Fruit fly (Drosophila melanogaster) whole organism, embryonic: Measurements from ENCODE around the gene CG9928.

Source experiments
- B-H2 ChIP-seq: fragments of 200-800 bp; sonication (Bioruptor generic); optimal IDR thresholded peaks from 2 replicates; lab custom pipeline; 2018; ENCODE audit warnings: missing biosample characterization, mild to moderate bottlenecking, missing genetic modification characterization
- CG11085 ChIP-seq: fragments of 200-800 bp; sonication (Bioruptor generic); IDR thresholded peaks from 2 replicates; pipeline ENCODE4 v1.3.6; 2022; ENCODE audit warnings: missing biosample characterization, missing genetic modification characterization
- CG1233 ChIP-seq: fragments of 200-800 bp; sonication (Bioruptor generic); optimal IDR thresholded peaks from 4 replicates; lab custom pipeline; 2018; ENCODE audit warnings: missing biosample characterization, mild to moderate bottlenecking, missing genetic modification characterization
- CG12659 ChIP-seq: fragments of 200-800 bp; sonication (Bioruptor generic); optimal IDR thresholded peaks from 3 replicates; lab custom pipeline; 2017; ENCODE audit warnings: mild to moderate bottlenecking, missing biosample characterization, missing genetic modification reagents, missing genetic modification characterization
- CG1529 ChIP-seq: fragments of 200-800 bp; sonication (Bioruptor generic); optimal IDR thresholded peaks from 3 replicates; lab custom pipeline; 2018; ENCODE audit warnings: missing biosample characterization, missing genetic modification characterization
- CG1647 ChIP-seq: fragments of 200-800 bp; sonication (Bioruptor generic); optimal IDR thresholded peaks from 3 replicates; lab custom pipeline; 2016; ENCODE audit warnings: missing biosample characterization, missing genetic modification characterization
- CG16779 ChIP-seq: fragments of 200-800 bp; sonication (Bioruptor generic); IDR thresholded peaks from 2 replicates; pipeline ENCODE4 v1.3.6; 2022; ENCODE audit warnings: missing biosample characterization, missing genetic modification characterization
- CG16815 ChIP-seq: fragments of 200-800 bp; sonication (Bioruptor generic); optimal IDR thresholded peaks from 3 replicates; lab custom pipeline; 2017; ENCODE audit warnings: missing biosample characterization, mild to moderate bottlenecking, missing genetic modification characterization
- CG2199 ChIP-seq: fragments of 200-800 bp; sonication (Bioruptor generic); IDR thresholded peaks from 3 replicates; pipeline ENCODE4 v1.3.6; 2022; ENCODE audit warnings: missing biosample characterization, missing genetic modification characterization
- CG2202 ChIP-seq: fragments of 200-800 bp; sonication (Bioruptor generic); optimal IDR thresholded peaks from 2 replicates; lab custom pipeline; 2018; ENCODE audit warnings: missing biosample characterization, mild to moderate bottlenecking, missing genetic modification characterization
- CG30431 ChIP-seq: fragments of 200-800 bp; sonication (Bioruptor generic); optimal IDR thresholded peaks from 2 replicates; lab custom pipeline; 2017; ENCODE audit warnings: missing biosample characterization, missing genetic modification characterization
- CG31388 ChIP-seq: fragments of 200-800 bp; sonication (Bioruptor generic); optimal IDR thresholded peaks from 2 replicates; lab custom pipeline; 2016; ENCODE audit warnings: missing biosample characterization, missing genetic modification characterization
- CG32532 ChIP-seq: fragments of 200-800 bp; sonication (Bioruptor generic); IDR thresholded peaks from 2 replicates; pipeline ENCODE4 v1.3.6; 2022; ENCODE audit warnings: missing biosample characterization, missing genetic modification characterization
- CG43689 ChIP-seq: fragments of 200-800 bp; sonication (Bioruptor generic); IDR thresholded peaks from 2 replicates; pipeline ENCODE4 v1.3.6; 2022; ENCODE audit warnings: missing biosample characterization, missing genetic modification characterization
- CG6765 ChIP-seq: fragments of 200-800 bp; sonication (Bioruptor generic); optimal IDR thresholded peaks from 3 replicates; lab custom pipeline; 2017; ENCODE audit warnings: missing biosample characterization, mild to moderate bottlenecking, missing genetic modification characterization
- CG8478 ChIP-seq: fragments of >200 bp; optimal IDR thresholded peaks from 2 replicates; lab custom pipeline; 2018
- Dll ChIP-seq: fragments of 200-800 bp; sonication (Bioruptor generic); IDR thresholded peaks from 4 replicates; pipeline ENCODE4 v1.3.6; 2022; ENCODE audit warnings: missing biosample characterization, missing genetic modification characterization; ENCODE audit not compliant: partially characterized antibody
- Doc3 ChIP-seq: fragments of 200-800 bp; sonication (Bioruptor generic); IDR thresholded peaks from 3 replicates; pipeline ENCODE4 v1.3.6; 2022; ENCODE audit warnings: missing biosample characterization, missing genetic modification characterization; ENCODE audit not compliant: partially characterized antibody
- Hand ChIP-seq: fragments of 200-800 bp; sonication (Bioruptor generic); optimal IDR thresholded peaks from 2 replicates; lab custom pipeline; 2017; ENCODE audit warnings: mild to moderate bottlenecking, missing biosample characterization, missing genetic modification reagents, missing genetic modification characterization
- Hmx ChIP-seq: fragments of 200-800 bp; sonication (Bioruptor generic); optimal IDR thresholded peaks from 2 replicates; lab custom pipeline; 2016; ENCODE audit warnings: missing biosample characterization, missing genetic modification characterization
- Hr51 ChIP-seq, 2 experiments: fragments of 200-800 bp; sonication (Bioruptor generic); optimal IDR thresholded peaks; 2 replicates in 1 of 2; 3 replicates in 1 of 2; lab custom pipeline; 2016 to 2018; ENCODE audit warnings: missing biosample characterization in 2 of 2, missing genetic modification characterization in 2 of 2, mild to moderate bottlenecking in 1 of 2, moderate library complexity in 1 of 2
- Kr ChIP-seq: fragments of 200-800 bp; sonication (Bioruptor generic); optimal IDR thresholded peaks from 2 replicates; lab custom pipeline; 2017; ENCODE audit warnings: missing biosample characterization, mild to moderate bottlenecking, missing genetic modification characterization
- Nf-YC ChIP-seq: fragments of 200-800 bp; optimal IDR thresholded peaks from 3 replicates; lab custom pipeline; 2019; ENCODE audit warnings: missing biosample characterization, mild to moderate bottlenecking, missing genetic modification characterization, moderate library complexity
- ara ChIP-seq: fragments of 200-800 bp; sonication (Bioruptor generic); IDR thresholded peaks from 2 replicates; pipeline ENCODE4 v1.3.6; 2022; ENCODE audit warnings: missing biosample characterization, missing genetic modification characterization
- bbx ChIP-seq: fragments of 200-800 bp; sonication (Bioruptor generic); IDR thresholded peaks from 2 replicates; pipeline ENCODE4 v1.3.6; 2022; ENCODE audit warnings: missing biosample characterization, missing genetic modification characterization; ENCODE audit not compliant: partially characterized antibody
- bowl ChIP-seq: fragments of 200-800 bp; sonication (Bioruptor generic); IDR thresholded peaks from 2 replicates; pipeline ENCODE4 v1.3.6; 2022; ENCODE audit warnings: missing biosample characterization, missing genetic modification characterization
- bsh ChIP-seq, 2 experiments: fragments of 200-800 bp; sonication (Bioruptor generic); optimal IDR thresholded peaks; 2 replicates each; lab custom pipeline; 2017 to 2018; ENCODE audit warnings: mild to moderate bottlenecking in 2 of 2, missing biosample characterization in 2 of 2, missing genetic modification characterization in 2 of 2, moderate library complexity in 1 of 2
- btn ChIP-seq: fragments of 200-800 bp; sonication (Bioruptor generic); optimal IDR thresholded peaks from 2 replicates; lab custom pipeline; 2016; ENCODE audit warnings: missing biosample characterization, missing genetic modification characterization
- cato ChIP-seq: fragments of 200-800 bp; sonication (Bioruptor generic); optimal IDR thresholded peaks from 2 replicates; lab custom pipeline; 2016; ENCODE audit warnings: missing biosample characterization, missing genetic modification characterization, borderline replicate concordance
- chm ChIP-seq: fragments of 200-800 bp; sonication (Bioruptor generic); IDR thresholded peaks from 2 replicates; pipeline ENCODE4 v1.3.6; 2022; ENCODE audit warnings: missing biosample characterization, missing genetic modification characterization
- eve ChIP-seq, 2 experiments: fragments of >200 bp; optimal IDR thresholded peaks; 2 replicates each; lab custom pipeline; 2017; ENCODE audit warnings: missing biosample characterization in 2 of 2, missing genetic modification characterization in 2 of 2
- exex ChIP-seq: fragments of 200-800 bp; sonication (Bioruptor generic); optimal IDR thresholded peaks from 4 replicates; lab custom pipeline; 2018; ENCODE audit warnings: missing biosample characterization, mild to moderate bottlenecking, missing genetic modification characterization, moderate library complexity
- gsb ChIP-seq: fragments of 200-800 bp; sonication (Bioruptor generic); IDR thresholded peaks from 2 replicates; pipeline ENCODE4 v1.3.6; 2022; ENCODE audit warnings: missing biosample characterization, missing genetic modification characterization
- ham ChIP-seq: fragments of 200-800 bp; sonication (Bioruptor generic); IDR thresholded peaks from 2 replicates; pipeline ENCODE4 v1.3.6; 2022; ENCODE audit warnings: missing biosample characterization, missing genetic modification characterization
- hb ChIP-seq: fragments of 200-800 bp; sonication (Bioruptor generic); IDR thresholded peaks from 3 replicates; pipeline ENCODE4 v1.3.6; 2022; ENCODE audit warnings: missing biosample characterization, missing genetic modification characterization; ENCODE audit not compliant: partially characterized antibody
- ken ChIP-seq: fragments of 200-800 bp; sonication (Bioruptor generic); IDR thresholded peaks from 3 replicates; pipeline ENCODE4 v1.3.6; 2022; ENCODE audit warnings: missing biosample characterization, missing genetic modification characterization
- maf-S ChIP-seq: fragments of 200-800 bp; sonication (Bioruptor generic); optimal IDR thresholded peaks from 2 replicates; lab custom pipeline; 2016; ENCODE audit warnings: missing biosample characterization, missing genetic modification characterization
- odd ChIP-seq: fragments of 200-800 bp; sonication (Bioruptor generic); optimal IDR thresholded peaks from 2 replicates; lab custom pipeline; 2017; ENCODE audit warnings: missing biosample characterization, mild to moderate bottlenecking, missing genetic modification characterization
- onecut ChIP-seq: fragments of 200-800 bp; sonication (Bioruptor generic); IDR thresholded peaks from 2 replicates; pipeline ENCODE4 v1.3.6; 2022; ENCODE audit warnings: missing biosample characterization, missing genetic modification characterization
- pnt ChIP-seq: fragments of 200-800 bp; sonication (Bioruptor generic); optimal IDR thresholded peaks from 3 replicates; lab custom pipeline; 2016; ENCODE audit warnings: missing biosample characterization, missing genetic modification characterization
- prd ChIP-seq, 3 experiments: fragments of >200 bp in 2 of 3; fragments of 200-800 bp in 1 of 3; sonication (Bioruptor generic) in 1 of 3; optimal IDR thresholded peaks in 2 of 3; IDR thresholded peaks in 1 of 3; 2 replicates in 2 of 3; 3 replicates in 1 of 3; pipeline versions ENCODE4 v1.3.6 to Lab custom; 2017 to 2022; ENCODE audit warnings: missing biosample characterization in 1 of 3, missing genetic modification characterization in 1 of 3
- rib ChIP-seq: fragments of 200-800 bp; sonication (Bioruptor generic); IDR thresholded peaks from 2 replicates; pipeline ENCODE4 v1.3.6; 2022; ENCODE audit warnings: missing biosample characterization, missing genetic modification characterization
- run ChIP-seq: fragments of 200-800 bp; sonication (Bioruptor generic); optimal IDR thresholded peaks from 3 replicates; lab custom pipeline; 2018; ENCODE audit warnings: missing biosample characterization, mild to moderate bottlenecking, missing genetic modification characterization
- slou ChIP-seq: fragments of 200-800 bp; sonication (Bioruptor generic); optimal IDR thresholded peaks from 3 replicates; lab custom pipeline; 2016; ENCODE audit warnings: missing biosample characterization, missing genetic modification characterization
- sug ChIP-seq: fragments of 200-800 bp; optimal IDR thresholded peaks from 2 replicates; lab custom pipeline; 2019; ENCODE audit warnings: missing biosample characterization, mild to moderate bottlenecking, missing genetic modification characterization, moderate library complexity
- tll ChIP-seq, 2 experiments: fragments of 200-800 bp in 1 of 2; fragments of >200 bp in 1 of 2; sonication (Bioruptor generic) in 1 of 2; optimal IDR thresholded peaks; 2 replicates each; lab custom pipeline; 2017 to 2019; ENCODE audit warnings: missing biosample characterization in 2 of 2, missing genetic modification characterization in 2 of 2, mild to moderate bottlenecking in 1 of 2, moderate library complexity in 1 of 2
- z ChIP-seq: fragments of 200-800 bp; sonication (Bioruptor generic); IDR thresholded peaks from 3 replicates; pipeline ENCODE4 v1.3.6; 2022; ENCODE audit warnings: missing biosample characterization, missing genetic modification characterization
- zfh1 ChIP-seq: fragments of 200-800 bp; sonication (Bioruptor generic); IDR thresholded peaks from 3 replicates; pipeline ENCODE4 v1.3.6; 2022; ENCODE audit warnings: missing biosample characterization, missing genetic modification characterization

CG9928 gene

dm6 chr2L:13164994-13165801, 22.5 kb upstream of the CG9928 start, which contains the start of gene Sirt1 (continued):
- TF ChIP-seq ara (GFP tag; lab: Robert Waterston, UW), result peak; percentile 54; the same call in 1 of the 2 replicates
- peak; percentile 74 for TF ChIP-seq CG11085
- TF ChIP-seq odd (GFP tag; lab: Kevin White, UChicago), result peak; percentile 80
- TF ChIP-seq Doc3, result no peak
- peak; percentile 84 for TF ChIP-seq CG32532
- TF ChIP-seq btn (GFP tag; lab: Kevin White, UChicago), result no peak
- TF ChIP-seq CG2199 (GFP tag; lab: Robert Waterston, UW), result no peak
- no peak for TF ChIP-seq Hmx (GFP tag; lab: Kevin White, UChicago)
- peak; percentile 63; the same call in 1 of the 2 replicates for TF ChIP-seq bbx
- TF ChIP-seq Hr51 (GFP tag; optimal IDR thresholded peaks at IDR 0.05; lab: Kevin White, UChicago), result peak; percentile 7 to 89
- peak; percentile 35 for TF ChIP-seq CG31388 (GFP tag; lab: Kevin White, UChicago)
- TF ChIP-seq onecut (GFP tag; lab: Robert Waterston, UW), result peak; percentile 51
- TF ChIP-seq B-H2, result peak; percentile 30
- peak; percentile 91 for TF ChIP-seq CG16815 (GFP tag; lab: Kevin White, UChicago)
- TF ChIP-seq Kr (GFP tag; lab: Kevin White, UChicago), result no peak
- no peak for TF ChIP-seq CG8478 (lab: Kevin White, UChicago)
- TF ChIP-seq eve (GFP tag; optimal IDR thresholded peaks at IDR 0.05; lab: Kevin White, UChicago), result no peak
- peak; percentile 65 for TF ChIP-seq CG1529
- TF ChIP-seq run (tag; lab: Kevin White, UChicago), result peak; percentile 67
- peak; percentile 64; the same call in 1 of the 3 replicates for TF ChIP-seq ken (GFP tag; lab: Robert Waterston, UW)
- no peak for TF ChIP-seq prd (optimal IDR thresholded peaks at IDR 0.05; lab: Kevin White, UChicago)
- TF ChIP-seq prd (GFP tag; IDR thresholded peaks at IDR 0.05; lab: Robert Waterston, UW), result peak; percentile 89
- peak; percentile 59 for TF ChIP-seq pnt (GFP tag; lab: Kevin White, UChicago)
- TF ChIP-seq CG1233, result peak; percentile 86
- peak; percentile 52; the same call in 1 of the 2 replicates for TF ChIP-seq gsb (GFP tag; lab: Robert Waterston, UW)
- TF ChIP-seq bsh (GFP tag; optimal IDR thresholded peaks at IDR 0.05; lab: Kevin White, UChicago), result peak in 1 of 2 experiments; percentile 78
- peak; percentile 89 for TF ChIP-seq sug (tag; lab: Kevin White, UChicago)
- peak; percentile 66; the same call in 1 of the 3 replicates for TF ChIP-seq zfh1 (GFP tag; lab: Robert Waterston, UW)
- TF ChIP-seq Hand, result peak; percentile 16
- peak; percentile 40 for TF ChIP-seq CG2202 (tag; lab: Kevin White, UChicago)
- no peak for TF ChIP-seq ham
- no peak for TF ChIP-seq bowl (GFP tag; lab: Robert Waterston, UW)
- peak; percentile 77 for TF ChIP-seq CG30431 (GFP tag; lab: Kevin White, UChicago)
- no peak for TF ChIP-seq exex
- peak; percentile 66 for TF ChIP-seq CG6765 (GFP tag; lab: Kevin White, UChicago)
- TF ChIP-seq maf-S, result no peak
- 0 out of 2 replicates have a peak, but pooled peaks have one; percentile 21 for TF ChIP-seq CG16779 (GFP tag; lab: Robert Waterston, UW)
- no peak for TF ChIP-seq tll (GFP tag; optimal IDR thresholded peaks at IDR 0.05; lab: Kevin White, UChicago)
- peak; percentile 73 for TF ChIP-seq cato (GFP tag; lab: Kevin White, UChicago)
- TF ChIP-seq Nf-YC (tag; lab: Kevin White, UChicago), result peak; percentile 85
- TF ChIP-seq CG1647 (GFP tag; lab: Kevin White, UChicago), result no peak
- no peak for TF ChIP-seq hb (GFP tag; lab: Robert Waterston, UW)
- TF ChIP-seq CG12659 (GFP tag; lab: Kevin White, UChicago), result peak; percentile 93
- TF ChIP-seq slou, result peak; percentile 79
- no peak; the same call in 3 of the 4 replicates for TF ChIP-seq Dll (GFP tag; lab: Robert Waterston, UW)
- peak; percentile 58 for TF ChIP-seq CG43689
- TF ChIP-seq rib (GFP tag; lab: Robert Waterston, UW), result no peak
- TF ChIP-seq chm (GFP tag; lab: Robert Waterston, UW), result peak; percentile 22; the same call in 1 of the 2 replicates
- TF ChIP-seq z, result peak; percentile 8; the same call in 1 of the 3 replicates
